Fruit fly (Drosophila melanogaster): ENCODE measurements around the gene CG9168.
A peak's percentile ranks its signal among the peaks of the same experiment; 100 is the strongest.

Gene CG9168

DNA sequence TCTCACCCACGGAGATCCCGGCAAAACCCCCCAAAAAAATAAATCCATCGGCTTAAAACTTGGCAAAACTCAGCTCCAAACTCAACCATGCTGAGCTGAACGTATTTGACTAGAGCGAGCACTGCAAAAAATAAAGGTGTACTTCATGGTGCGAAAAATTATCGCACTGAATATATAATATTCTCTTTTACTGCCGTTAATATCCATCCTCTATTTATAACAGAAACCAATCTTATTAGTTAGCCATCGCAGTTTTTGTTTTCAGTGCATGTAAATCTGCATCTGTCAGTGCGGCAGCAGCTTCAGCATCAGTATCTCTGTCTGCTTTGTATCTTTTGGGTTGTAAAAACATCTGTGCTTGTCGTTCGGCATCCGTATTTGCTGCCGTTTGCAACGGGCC lies 39.9 kb upstream of the CG9168 start (continued):
- no peak for TF ChIP-seq cwo (GFP tag; optimal IDR thresholded peaks at IDR 0.05)
- TF ChIP-seq ab (GFP tag; optimal IDR thresholded peaks at IDR 0.05), result no peak
- peak; percentile 18 for TF ChIP-seq Abd-B (GFP tag; optimal IDR thresholded peaks at IDR 0.05)
- TF ChIP-seq org-1 (GFP tag; optimal IDR thresholded peaks at IDR 0.05), result no peak
- no peak for TF ChIP-seq Kr (GFP tag; optimal IDR thresholded peaks at IDR 0.05)
- TF ChIP-seq dati (GFP tag; IDR thresholded peaks at IDR 0.05), result no peak
- TF ChIP-seq H2.0 (GFP tag; IDR thresholded peaks at IDR 0.05), result peak; percentile 22; the same call in 1 of the 2 replicates
- TF ChIP-seq Drgx (GFP tag; IDR thresholded peaks at IDR 0.05), result peak; percentile 51
- TF ChIP-seq Sox102F (GFP tag; optimal IDR thresholded peaks at IDR 0.05), result peak; percentile 51
- TF ChIP-seq CG3407 (GFP tag; optimal IDR thresholded peaks at IDR 0.05), result no peak
- peak; percentile 32 for TF ChIP-seq CG10979 (tag; optimal IDR thresholded peaks at IDR 0.05)
- TF ChIP-seq esg (GFP tag; conservative IDR thresholded peaks at IDR 0.05), result peak; percentile 29; the same call in 1 of the 2 replicates
- no peak for TF ChIP-seq CG30020 (tag; optimal IDR thresholded peaks at IDR 0.05)
- TF ChIP-seq CG16813 (GFP tag; IDR thresholded peaks at IDR 0.05; ENCODE audit: partially characterized antibody), result no peak
- TF ChIP-seq jigr1 (GFP tag; IDR thresholded peaks at IDR 0.05), result no peak
- peak; percentile 26 for TF ChIP-seq CG4820 (GFP tag; optimal IDR thresholded peaks at IDR 0.05)
- TF ChIP-seq CG13296 (GFP tag; optimal IDR thresholded peaks at IDR 0.05), result no peak
- no peak for TF ChIP-seq kni (GFP tag; optimal IDR thresholded peaks at IDR 0.05)
- peak; percentile 4 for TF ChIP-seq CG13424 (tag; optimal IDR thresholded peaks at IDR 0.05)
- TF ChIP-seq CG7745 (tag; optimal IDR thresholded peaks at IDR 0.05), result no peak
- no peak for TF ChIP-seq CG11696 (GFP tag; IDR thresholded peaks at IDR 0.05)
- TF ChIP-seq Ets65A (GFP tag), result peak; percentile 39
- TF ChIP-seq CG12155 (GFP tag; optimal IDR thresholded peaks at IDR 0.05), result no peak
- no peak for TF ChIP-seq wor (GFP tag; IDR thresholded peaks at IDR 0.05)
- TF ChIP-seq CG11093 (GFP tag; IDR thresholded peaks at IDR 0.05), result 0 out of 3 replicates have a peak, but pooled peaks have one; percentile 39
- TF ChIP-seq insv (GFP tag; optimal IDR thresholded peaks at IDR 0.05), result no peak
- TF ChIP-seq Ada2b (GFP tag; IDR thresholded peaks at IDR 0.05), result peak; percentile 42
- TF ChIP-seq BEAF-32 (GFP tag; optimal IDR thresholded peaks at IDR 0.05), result no peak
- TF ChIP-seq CG1603 (tag; optimal IDR thresholded peaks at IDR 0.05), result peak; percentile 64
- TF ChIP-seq wdn (GFP tag; IDR thresholded peaks at IDR 0.05), result no peak
- no peak for TF ChIP-seq D19B (GFP tag; optimal IDR thresholded peaks at IDR 0.05)
- peak; percentile 2 for TF ChIP-seq CG16815 (GFP tag; optimal IDR thresholded peaks at IDR 0.05)
- TF ChIP-seq nom (GFP tag; optimal IDR thresholded peaks at IDR 0.05), result no peak
- TF ChIP-seq MTF-1 (GFP tag; optimal IDR thresholded peaks at IDR 0.05; ENCODE audit: borderline replicate concordance), result no peak
- TF ChIP-seq Max (GFP tag; optimal IDR thresholded peaks at IDR 0.05), result no peak
- no peak for TF ChIP-seq CG9876 (GFP tag; optimal IDR thresholded peaks at IDR 0.05)
- TF ChIP-seq h (optimal IDR thresholded peaks at IDR 0.05), result no peak
- no peak for TF ChIP-seq nerfin-1 (tag; optimal IDR thresholded peaks at IDR 0.05)
- no peak for TF ChIP-seq CG2712 (tag; optimal IDR thresholded peaks at IDR 0.05)
- no peak for TF ChIP-seq Dref (GFP tag; IDR thresholded peaks at IDR 0.05)
- no peak for TF ChIP-seq jumu (GFP tag; optimal IDR thresholded peaks at IDR 0.05)
- peak; percentile 12 for TF ChIP-seq lilli (GFP tag; optimal IDR thresholded peaks at IDR 0.05)
- TF ChIP-seq Blimp-1 (GFP tag; optimal IDR thresholded peaks at IDR 0.05), result peak; percentile 36

Measured in whole organism, embryonic.